Fruit fly (Drosophila melanogaster): ENCODE results near the gene Sfp24Bd.

The Sfp24Bd gene

dm6 chr2L:3647521-3648172 lies 21.3 kb downstream of the Sfp24Bd start (continued):
- no peak for TF ChIP-seq Side (GFP tag; optimal IDR thresholded peaks at IDR 0.05)
- TF ChIP-seq CG32772 (GFP tag; IDR thresholded peaks at IDR 0.05) = no peak
- no peak for TF ChIP-seq zfh1 (GFP tag; IDR thresholded peaks at IDR 0.05)
- TF ChIP-seq caup (GFP tag; optimal IDR thresholded peaks at IDR 0.05; ENCODE audit: severe bottlenecking) = no peak
- no peak for TF ChIP-seq pita (GFP tag; optimal IDR thresholded peaks at IDR 0.05)
- TF ChIP-seq Mes4 (GFP tag; optimal IDR thresholded peaks at IDR 0.05) = no peak
- TF ChIP-seq CG8944 (GFP tag; optimal IDR thresholded peaks at IDR 0.05) = no peak
- peak; percentile 8 for TF ChIP-seq CG1233 (GFP tag; optimal IDR thresholded peaks at IDR 0.05)
- TF ChIP-seq lab (GFP tag; optimal IDR thresholded peaks at IDR 0.05) = peak; percentile 48
- no peak for TF ChIP-seq Awh (GFP tag; IDR thresholded peaks at IDR 0.05)
- no peak for TF ChIP-seq phol (tag; optimal IDR thresholded peaks at IDR 0.05)
- no peak for TF ChIP-seq Taf1 (GFP tag; IDR thresholded peaks at IDR 0.05)
- 0 out of 2 replicates have a peak, but pooled peaks have one; percentile 4 for TF ChIP-seq HLH3B (GFP tag; IDR thresholded peaks at IDR 0.05)
- TF ChIP-seq CG2678 (tag; optimal IDR thresholded peaks at IDR 0.05) = peak; percentile 29
- TF ChIP-seq CG9797 (GFP tag; optimal IDR thresholded peaks at IDR 0.05) = no peak
- no peak for TF ChIP-seq YL-1 (GFP tag; optimal IDR thresholded peaks at IDR 0.05)
- no peak for TF ChIP-seq CG18619 (GFP tag; optimal IDR thresholded peaks at IDR 0.05)
- TF ChIP-seq p53 (GFP tag; optimal IDR thresholded peaks at IDR 0.05) = no peak
- TF ChIP-seq ase (GFP tag; IDR thresholded peaks at IDR 0.05) = no peak
- TF ChIP-seq CG17359 (tag; optimal IDR thresholded peaks at IDR 0.05) = peak; percentile 22
- no peak for TF ChIP-seq luna (GFP tag; optimal IDR thresholded peaks at IDR 0.05)
- no peak for TF ChIP-seq crc (GFP tag; optimal IDR thresholded peaks at IDR 0.05)
- TF ChIP-seq Oaz (GFP tag; IDR thresholded peaks at IDR 0.05) = no peak
- TF ChIP-seq org-1 (GFP tag; optimal IDR thresholded peaks at IDR 0.05) = peak; percentile 16
- TF ChIP-seq lbe (GFP tag; optimal IDR thresholded peaks at IDR 0.05) = peak; percentile 16
- TF ChIP-seq fd3F (GFP tag; optimal IDR thresholded peaks at IDR 0.05) = no peak
- TF ChIP-seq CG11695 (GFP tag; IDR thresholded peaks at IDR 0.05) = no peak
- TF ChIP-seq CG11723 (GFP tag; optimal IDR thresholded peaks at IDR 0.05) = peak; percentile 9
- no peak for TF ChIP-seq CG3838 (GFP tag; optimal IDR thresholded peaks at IDR 0.05)
- no peak for TF ChIP-seq lola (GFP tag; optimal IDR thresholded peaks at IDR 0.05)
- no peak for TF ChIP-seq CG6175 (GFP tag; IDR thresholded peaks at IDR 0.05)
- no peak for TF ChIP-seq NFAT (GFP tag; IDR thresholded peaks at IDR 0.05)
- no peak for TF ChIP-seq CG8281 (tag; optimal IDR thresholded peaks at IDR 0.05)
- peak; percentile 13 for TF ChIP-seq CG17385 (GFP tag; optimal IDR thresholded peaks at IDR 0.05)
- TF ChIP-seq corto (GFP tag; optimal IDR thresholded peaks at IDR 0.05) = no peak
- no peak for TF ChIP-seq jing (GFP tag; optimal IDR thresholded peaks at IDR 0.05)
- no peak for TF ChIP-seq CG12744 (GFP tag; optimal IDR thresholded peaks at IDR 0.05)
- TF ChIP-seq Meics (GFP tag; optimal IDR thresholded peaks at IDR 0.05) = no peak
- no peak for TF ChIP-seq CG11456 (GFP tag; IDR thresholded peaks at IDR 0.05)
- no peak for TF ChIP-seq CG6854 (GFP tag; optimal IDR thresholded peaks at IDR 0.05)
- no peak for TF ChIP-seq CG13287 (GFP tag; IDR thresholded peaks at IDR 0.05; ENCODE audit: partially characterized antibody)
- no peak for TF ChIP-seq kah (GFP tag; optimal IDR thresholded peaks at IDR 0.05)
- no peak for TF ChIP-seq MTF-1 (GFP tag; optimal IDR thresholded peaks at IDR 0.05; ENCODE audit: borderline replicate concordance)
- TF ChIP-seq Rfx (GFP tag; IDR thresholded peaks at IDR 0.05) = no peak
- TF ChIP-seq klu (GFP tag; IDR thresholded peaks at IDR 0.05) = no peak
- TF ChIP-seq CG18262 (tag; optimal IDR thresholded peaks at IDR 0.05) = peak; percentile 23
- TF ChIP-seq cad (GFP tag; optimal IDR thresholded peaks at IDR 0.05) = no peak
- TF ChIP-seq Doc2 (GFP tag; IDR thresholded peaks at IDR 0.05) = no peak
- TF ChIP-seq PHDP (tag; optimal IDR thresholded peaks at IDR 0.05) = peak; percentile 31
- TF ChIP-seq Atf3 (GFP tag; optimal IDR thresholded peaks at IDR 0.05) = no peak
- TF ChIP-seq Hr3 (GFP tag; optimal IDR thresholded peaks at IDR 0.05) = no peak
